Worm (Caenorhabditis elegans): ENCODE measurements around the gene clik-2.

Gene clik-2

DNA sequence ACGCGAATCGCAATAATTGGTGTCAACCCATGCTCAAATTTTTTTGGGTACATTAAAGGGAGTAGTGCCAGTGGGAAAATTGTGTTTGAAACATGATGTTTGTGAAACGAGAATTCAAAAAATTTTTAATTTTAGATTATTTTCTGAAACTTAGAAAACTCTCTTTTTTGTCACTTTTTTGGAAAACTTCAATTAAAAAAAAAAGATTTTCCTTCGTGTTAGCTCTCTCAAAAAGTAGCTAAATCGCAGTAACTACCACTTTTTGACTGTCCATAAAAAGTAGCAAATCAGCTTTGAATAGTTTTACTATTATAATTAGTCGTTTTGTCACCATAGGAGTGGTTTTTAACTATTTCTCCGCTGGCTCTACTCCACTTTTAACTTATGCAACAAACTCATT lies 48.6 kb downstream of the clik-2 start:
- TF ChIP-seq lin-11 (tag; optimal IDR thresholded peaks at IDR 0.05) (no peak), dmd-4 (tag; optimal IDR thresholded peaks at IDR 0.05) (no peak), lin-39 (tag; optimal IDR thresholded peaks at IDR 0.05) (no peak), ama-1 (optimal IDR thresholded peaks at IDR 0.05) (no peak), sma-3 (GFP tag; optimal IDR thresholded peaks at IDR 0.05) (no peak), lin-13 (GFP tag; optimal IDR thresholded peaks at IDR 0.05) (no peak)

DNA sequence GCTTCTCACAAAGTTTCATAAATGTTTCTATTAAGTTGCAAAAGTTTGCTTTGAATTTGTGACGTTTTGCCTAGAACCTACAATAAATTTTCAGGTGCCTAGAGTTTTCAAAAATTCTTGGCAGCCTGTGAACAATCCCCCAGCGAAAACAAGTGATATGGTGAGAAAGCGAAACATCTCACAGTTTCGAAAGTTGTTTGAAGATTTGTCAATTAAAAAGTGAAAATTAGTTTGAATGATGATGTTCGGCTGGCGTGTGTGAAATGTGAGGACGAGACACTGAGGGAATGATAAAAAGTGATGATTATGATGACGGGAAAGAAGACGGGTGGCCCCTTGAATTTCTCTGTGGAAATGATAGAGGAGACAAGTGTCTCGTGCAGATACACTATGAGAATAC lies 50.2 kb downstream of the clik-2 start:
- TF ChIP-seq unc-62 (GFP tag; optimal IDR thresholded peaks at IDR 0.05): no peak
- peak; percentile 10 for TF ChIP-seq blmp-1 (tag; optimal IDR thresholded peaks at IDR 0.05; ENCODE audit: insufficient read depth)

All from whole organism, L2 larva.